Fruit fly (Drosophila melanogaster) Kc167 (cell line): ENCODE measurements around the gene Sfp84E.

ENCODE experiments used
- Myc ChIP-seq: fragments of >200 bp; optimal IDR thresholded peaks from 2 replicates; lab custom pipeline; 2017; ENCODE audit warnings: missing external identifiers
- Sin3A ChIP-seq: fragments of >200 bp; optimal IDR thresholded peaks from 2 replicates; lab custom pipeline; 2018; ENCODE audit warnings: missing external identifiers
- h ChIP-seq: fragments of >200 bp; optimal IDR thresholded peaks from 3 replicates; lab custom pipeline; 2018; ENCODE audit warnings: missing external identifiers
- insv ChIP-seq: fragments of >200 bp; optimal IDR thresholded peaks from 3 replicates; lab custom pipeline; 2018; ENCODE audit warnings: missing external identifiers
- psq ChIP-seq: fragments of >200 bp; optimal IDR thresholded peaks from 2 replicates; lab custom pipeline; 2017; ENCODE audit warnings: missing external identifiers
- ttk ChIP-seq: sonication (Bioruptor generic); optimal IDR thresholded peaks from 2 replicates; lab custom pipeline; 2017; ENCODE audit warnings: missing external identifiers

The Sfp84E gene

DNA sequence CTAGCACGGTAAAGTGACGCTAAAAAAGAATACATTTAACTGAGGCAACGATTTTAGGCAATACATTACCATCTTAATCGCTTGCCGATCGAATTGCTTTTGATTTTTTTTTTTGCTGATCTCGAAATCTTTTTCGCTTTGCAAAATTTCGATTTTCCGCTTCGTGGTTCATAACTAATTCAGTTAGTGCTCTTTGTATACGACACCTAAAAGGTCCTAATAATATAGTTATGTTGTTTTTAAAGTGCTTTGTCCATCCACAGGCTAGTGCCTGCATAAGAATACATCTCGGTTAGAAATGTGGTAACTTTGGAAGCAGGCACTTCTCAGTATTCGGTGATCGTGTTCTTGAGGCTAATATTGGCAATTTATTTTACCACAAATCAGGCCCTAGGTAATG, at the start of gene Sfp84E:
Gene Sfp84E (minus strand): TSS at position 101 of the 400 bp plus-strand sequence.
- TF ChIP-seq Sin3A (no peak), h (lab: Kevin White, UChicago) (no peak), psq (lab: Kevin White, UChicago) (no peak), Myc (lab: Kevin White, UChicago) (no peak), insv (no peak), ttk (lab: Kevin White, UChicago) (no peak)

DNA sequence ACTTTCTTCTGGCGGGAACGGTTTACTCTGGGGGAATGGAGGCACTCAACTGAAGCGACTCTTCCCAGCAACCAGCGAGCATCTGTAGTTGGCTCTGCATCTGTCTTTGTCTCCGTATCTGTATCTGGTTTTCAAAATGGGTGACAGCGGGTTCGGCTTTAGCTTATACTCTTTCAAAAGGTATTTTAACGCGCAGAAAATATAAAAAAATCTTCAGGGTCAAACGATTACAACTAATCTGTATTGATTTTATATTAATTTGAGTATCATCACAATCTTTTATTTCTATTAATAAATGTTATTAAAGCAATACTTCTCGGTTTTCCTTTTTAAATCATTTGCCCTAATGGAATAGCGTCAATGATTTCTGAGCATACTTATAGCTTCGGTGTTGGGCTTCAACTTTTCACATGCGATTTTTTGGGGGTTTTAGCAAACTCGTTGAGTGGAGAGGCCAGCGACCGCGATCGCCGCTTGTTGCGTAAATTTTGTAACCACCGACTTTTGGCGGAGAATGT, 49.4 kb upstream of the Sfp84E start, which contains the start of gene ImpE3:
Gene ImpE3 (minus strand): TSS at position 51 of the 518 bp plus-strand sequence.
- TF ChIP-seq insv (no peak), Sin3A (no peak), Myc (lab: Kevin White, UChicago) (no peak)

DNA sequence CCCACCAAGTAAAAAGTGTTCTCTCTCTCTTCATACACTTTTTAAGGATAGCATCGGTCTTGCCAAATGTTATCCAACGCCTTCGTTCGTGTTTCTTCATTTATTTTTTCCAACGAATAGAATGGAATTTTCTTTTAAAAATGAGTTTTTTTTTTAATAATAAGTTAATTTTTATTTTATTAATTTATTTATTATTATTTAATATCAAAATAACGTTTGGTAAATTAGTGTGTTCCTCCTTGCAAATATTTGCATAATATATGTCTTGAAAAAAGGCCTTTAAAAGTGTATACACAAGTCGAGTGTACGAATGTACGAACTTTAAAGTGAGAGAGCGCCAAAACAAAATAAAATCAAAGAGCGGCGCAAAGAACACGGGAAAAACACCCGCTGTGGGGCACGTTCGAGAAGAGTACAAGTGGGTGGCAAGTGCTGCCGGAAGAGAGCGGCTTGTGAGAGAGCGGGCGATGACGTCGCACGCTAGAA, 47.1 kb upstream of the Sfp84E start:
- TF ChIP-seq psq (lab: Kevin White, UChicago) (no peak), Myc (lab: Kevin White, UChicago) (no peak), h (lab: Kevin White, UChicago) (no peak), Sin3A (no peak), ttk (lab: Kevin White, UChicago) (no peak), insv (no peak)

DNA sequence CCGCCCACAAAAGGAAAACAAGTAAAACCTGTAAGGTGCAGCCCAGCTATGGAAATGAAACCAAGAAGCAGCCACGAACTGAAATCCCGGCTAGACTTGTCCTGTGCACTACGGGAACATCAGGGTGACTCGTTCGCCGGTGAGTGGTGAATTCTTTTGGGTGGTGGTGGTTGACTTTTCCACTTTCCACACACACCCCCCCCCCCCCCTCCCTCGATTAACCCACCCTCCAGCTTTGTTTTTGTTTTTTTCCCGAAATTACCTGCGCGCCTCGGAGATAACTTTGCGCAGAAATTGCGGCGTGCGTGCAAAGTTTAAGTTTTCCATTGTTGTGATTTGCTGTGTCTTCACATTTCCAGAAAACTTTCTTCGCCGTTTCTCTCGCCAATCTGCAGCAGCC, 46.4 kb upstream of the Sfp84E start:
- no peak for TF ChIP-seq ttk (lab: Kevin White, UChicago)
- no peak for TF ChIP-seq h (lab: Kevin White, UChicago)
- no peak for TF ChIP-seq Sin3A
- TF ChIP-seq Myc (lab: Kevin White, UChicago), result no peak
- no peak for TF ChIP-seq insv
- TF ChIP-seq psq (lab: Kevin White, UChicago), result no peak

DNA sequence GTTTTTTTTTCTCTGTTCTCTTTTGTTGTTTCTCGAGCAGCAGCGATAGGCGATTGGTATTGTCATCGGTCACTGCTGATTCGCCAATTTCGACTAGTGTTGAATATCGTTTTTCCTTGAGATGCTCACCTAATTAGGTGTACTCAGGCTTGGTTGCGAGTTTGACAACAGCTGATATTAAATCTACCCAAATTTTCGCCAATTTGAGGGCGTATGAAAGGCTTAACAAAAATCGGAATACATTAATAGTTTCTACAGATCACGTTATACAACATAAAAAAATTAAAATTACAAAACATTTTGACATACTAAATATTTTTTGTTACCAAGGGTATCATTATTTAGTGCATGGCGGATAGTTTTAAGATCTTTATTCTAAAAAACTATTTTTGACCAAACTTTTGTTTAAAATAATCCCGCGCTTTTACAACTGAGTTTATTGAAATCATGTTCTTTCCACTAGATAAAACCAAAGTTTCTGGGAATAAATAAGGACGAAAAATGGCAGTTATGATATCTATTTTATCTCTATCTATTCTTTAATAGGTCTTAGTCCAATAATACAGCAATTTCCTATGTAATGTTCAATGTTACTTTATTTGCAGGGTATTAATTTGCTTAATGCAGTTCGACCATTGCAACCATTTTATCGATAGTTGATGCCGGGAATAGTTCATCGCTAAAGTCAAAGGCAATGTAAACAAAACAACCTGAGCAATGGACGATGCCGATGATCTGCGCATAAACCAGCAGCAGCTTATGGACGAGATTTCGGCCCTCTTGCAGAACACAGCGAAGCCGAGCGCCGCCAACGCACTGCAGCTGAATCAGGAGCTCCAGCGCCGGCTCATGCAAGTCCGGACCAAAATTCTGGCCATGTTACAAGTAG, 33.2 kb upstream of the Sfp84E start, which contains the start of the genes CG10435 and Pbp95:
Gene CG10435 (minus strand): TSS at position 81 of the 889 bp plus-strand sequence.
Gene Pbp95 (plus strand): TSS at position 671 of the 889 bp plus-strand sequence.
- TF ChIP-seq insv (no peak), ttk (lab: Kevin White, UChicago) (no peak), h (lab: Kevin White, UChicago) (no peak), Sin3A (no peak), Myc (lab: Kevin White, UChicago) (no peak)

DNA sequence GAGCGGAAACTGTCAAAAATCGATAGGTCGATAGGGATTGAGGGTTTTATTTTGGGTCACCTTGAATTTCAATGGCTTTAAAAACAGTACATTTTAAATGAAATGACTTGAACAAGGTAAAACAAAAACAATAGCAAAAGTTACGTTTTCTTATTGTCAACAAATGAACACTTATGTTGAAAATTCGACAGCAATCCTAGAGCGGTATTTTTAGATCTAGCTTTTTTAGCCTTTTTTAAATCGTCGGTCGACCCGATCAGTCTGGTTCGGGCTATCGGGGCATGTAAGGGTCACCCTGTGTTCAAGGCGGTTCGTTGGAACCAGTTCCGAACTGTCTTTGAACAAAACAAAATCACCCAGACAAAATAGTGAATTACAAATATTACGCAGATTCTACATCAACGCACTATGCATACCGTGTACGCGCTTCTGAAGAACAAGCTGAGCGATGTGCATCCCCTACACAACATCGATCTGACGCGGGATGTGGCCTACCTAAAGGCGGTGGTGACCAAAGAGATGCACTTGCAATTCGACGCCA, 29.0 kb upstream of the Sfp84E start, which contains the start of the genes CG11052 and CG3223:
Gene CG11052 (minus strand): TSS at position 218 of the 541 bp plus-strand sequence.
Gene CG3223 (plus strand): TSS at position 321 of the 541 bp plus-strand sequence.
- TF ChIP-seq insv (no peak), h (lab: Kevin White, UChicago) (no peak), Myc (lab: Kevin White, UChicago) (no peak), Sin3A (no peak), psq (lab: Kevin White, UChicago) (no peak), ttk (lab: Kevin White, UChicago) (no peak)

DNA sequence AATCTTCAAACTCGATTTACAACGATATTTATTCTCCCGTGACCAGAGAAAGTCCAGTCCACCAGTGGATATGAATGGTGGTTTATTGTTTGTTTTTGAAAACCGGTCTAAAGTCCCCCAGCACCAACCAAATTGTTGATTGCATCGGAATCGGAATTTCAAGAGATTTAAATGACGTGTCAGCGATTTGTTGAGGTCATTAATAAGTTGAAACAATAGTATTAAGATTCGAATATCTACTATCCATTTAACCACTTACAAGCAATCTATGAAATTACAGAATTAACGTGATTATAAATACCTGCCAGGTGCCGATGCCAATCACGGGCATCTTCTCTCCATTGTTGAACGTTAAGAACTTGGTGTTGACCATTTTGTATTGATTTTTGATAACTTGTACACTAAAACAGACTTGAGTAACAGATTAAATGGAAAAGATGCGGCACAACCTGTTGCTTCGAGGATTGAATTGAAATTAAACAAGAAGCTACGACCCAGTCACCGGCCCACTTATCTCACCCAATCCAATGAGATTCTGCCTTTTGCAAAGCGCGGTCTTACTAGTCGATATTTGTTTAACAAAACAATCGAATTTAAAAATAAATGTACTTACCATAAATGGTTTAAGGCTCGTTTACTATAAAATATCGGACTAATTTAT, 27.6 kb upstream of the Sfp84E start, which contains the start of gene CG2767:
Gene CG2767 (minus strand): TSS at position 516 of the 661 bp plus-strand sequence.
- TF ChIP-seq insv (no peak), Sin3A (no peak), Myc (lab: Kevin White, UChicago) (no peak)

DNA sequence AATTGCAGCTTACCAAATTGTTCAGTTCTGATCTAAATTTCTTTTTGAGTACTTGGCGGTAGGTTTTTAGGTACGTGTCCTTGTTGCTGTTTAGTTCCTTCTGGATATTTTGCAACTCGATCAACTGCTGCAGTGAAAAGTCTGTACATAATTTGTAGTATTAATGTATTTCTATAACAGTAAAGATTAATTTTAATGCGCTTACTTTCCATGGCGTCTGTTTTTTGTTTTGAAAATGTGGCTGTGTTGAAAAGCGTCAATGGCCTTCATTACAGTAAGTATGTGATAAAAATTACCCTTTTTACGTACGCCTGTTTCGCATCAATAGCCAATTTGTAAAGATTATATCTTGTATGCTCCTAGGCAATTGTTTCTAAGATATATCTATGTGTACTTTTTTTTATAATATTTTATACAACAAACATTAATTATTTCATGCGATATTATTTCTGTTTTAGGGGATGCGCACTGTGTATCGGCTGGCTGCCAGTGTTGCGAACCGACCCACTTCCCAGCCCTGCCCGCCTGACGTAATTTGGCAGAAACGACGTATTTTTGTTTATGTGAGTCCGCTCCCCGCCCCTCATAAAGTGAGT, 21.1 kb upstream of the Sfp84E start, which contains the start of the genes Kmn2 and CG2698:
Gene Kmn2 (minus strand): TSS at position 236 of the 596 bp plus-strand sequence.
Gene CG2698 (plus strand): TSS at position 489 of the 596 bp plus-strand sequence.
- TF ChIP-seq h (lab: Kevin White, UChicago) (no peak), Myc (lab: Kevin White, UChicago) (no peak), psq (lab: Kevin White, UChicago) (no peak), ttk (lab: Kevin White, UChicago) (no peak), Sin3A (no peak), insv (no peak)

DNA sequence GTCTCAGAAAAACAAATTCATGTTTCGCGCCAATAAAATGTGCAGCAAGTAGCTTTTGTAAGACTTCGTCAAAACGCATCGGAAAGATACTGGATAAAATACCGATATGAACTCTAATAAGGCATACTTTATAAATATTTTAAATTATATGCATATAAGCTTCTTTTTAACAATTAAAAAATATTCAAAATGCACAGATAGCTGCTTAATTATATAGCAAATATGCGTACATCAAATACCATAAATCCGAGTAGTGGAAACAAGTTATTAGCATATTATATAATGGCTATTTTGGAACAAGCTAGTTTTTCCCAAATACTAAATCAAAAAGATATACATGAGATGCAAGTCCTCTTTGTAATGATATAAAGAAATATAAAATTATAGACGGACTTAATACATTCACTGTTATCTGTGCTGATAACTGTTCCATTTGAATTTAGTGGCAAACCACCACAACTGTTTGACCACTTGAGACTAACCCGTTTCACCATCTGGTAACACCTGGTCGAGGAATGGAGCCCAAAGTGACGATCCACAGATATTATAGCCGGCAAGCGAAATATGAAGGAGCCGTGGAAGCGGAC, 19.5 kb upstream of the Sfp84E start, which contains the start of gene PIG-H:
Gene PIG-H (plus strand): TSS at position 303 of the 587 bp plus-strand sequence.
- TF ChIP-seq h (lab: Kevin White, UChicago), result no peak
- no peak for TF ChIP-seq Myc (lab: Kevin White, UChicago)
- TF ChIP-seq insv, result no peak
- no peak for TF ChIP-seq Sin3A
- no peak for TF ChIP-seq psq (lab: Kevin White, UChicago)
- no peak for TF ChIP-seq ttk (lab: Kevin White, UChicago)

DNA sequence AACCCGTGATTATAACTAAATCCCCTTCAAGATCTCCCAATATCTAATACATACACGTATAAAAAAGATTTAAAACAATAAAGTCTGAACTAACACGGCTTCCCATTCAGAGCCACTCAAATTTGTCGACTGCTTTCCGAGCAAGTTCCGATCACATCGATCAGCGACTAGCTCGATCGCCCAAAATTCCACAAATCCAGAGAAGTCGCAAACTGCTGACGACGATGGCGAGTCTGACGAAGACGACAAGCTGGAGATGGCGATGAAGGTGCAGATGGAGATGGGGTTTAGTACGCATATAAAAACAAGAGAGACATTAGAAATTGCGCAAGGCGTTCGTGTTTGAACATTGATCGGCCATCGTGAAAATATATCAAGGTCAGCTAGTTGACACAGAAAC, 18.7 kb upstream of the Sfp84E start:
- TF ChIP-seq insv (no peak), psq (lab: Kevin White, UChicago) (no peak), Sin3A (no peak), h (lab: Kevin White, UChicago) (no peak), Myc (lab: Kevin White, UChicago) (no peak), ttk (lab: Kevin White, UChicago) (no peak)

DNA sequence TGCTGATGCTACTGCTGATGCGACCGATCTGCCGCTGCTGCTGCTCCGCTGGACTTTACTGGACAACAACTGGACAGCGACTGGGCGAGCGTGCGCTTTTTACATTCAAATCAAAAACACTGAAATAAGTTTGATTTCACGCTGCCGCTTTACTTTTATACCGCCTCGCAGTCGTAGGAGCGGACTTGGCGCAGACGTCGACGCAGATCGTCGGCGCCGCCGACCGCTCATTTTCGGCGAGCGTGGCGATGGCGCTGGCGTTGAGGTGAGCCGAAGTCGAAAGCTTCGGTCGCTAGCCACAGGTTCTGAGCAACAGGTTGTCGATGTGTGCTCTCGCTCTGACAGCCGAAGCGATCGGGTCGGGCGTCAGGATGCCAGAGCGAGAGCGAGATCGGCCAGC, 15.6 kb upstream of the Sfp84E start, which contains the start of gene Elovl7:
Gene Elovl7 (minus strand): TSS at position 131 of the 400 bp plus-strand sequence.
- TF ChIP-seq insv (no peak), Myc (lab: Kevin White, UChicago) (no peak), h (lab: Kevin White, UChicago) (no peak), Sin3A (no peak), psq (lab: Kevin White, UChicago) (no peak), ttk (lab: Kevin White, UChicago) (no peak)
